Worm (Caenorhabditis elegans): Measurements from ENCODE around the gene age-1.

ce11 chrII:11537115-11537514, 10.3 kb upstream of the age-1 start:
- no peak for TF ChIP-seq tbx-7 (tag; optimal IDR thresholded peaks at IDR 0.05)
- TF ChIP-seq pat-9 (tag; optimal IDR thresholded peaks at IDR 0.05), result no peak
- TF ChIP-seq lin-11 (tag; optimal IDR thresholded peaks at IDR 0.05), result no peak
- TF ChIP-seq ama-1 (optimal IDR thresholded peaks at IDR 0.05), result no peak
- no peak for TF ChIP-seq pha-4 (tag; optimal IDR thresholded peaks at IDR 0.05)
- TF ChIP-seq unc-55 (GFP tag; optimal IDR thresholded peaks at IDR 0.05), result no peak
- TF ChIP-seq nhr-232 (tag; optimal IDR thresholded peaks at IDR 0.05), result no peak
- TF ChIP-seq eyg-1 (tag; optimal IDR thresholded peaks at IDR 0.05), result peak; percentile 60
- TF ChIP-seq elt-2 (tag; optimal IDR thresholded peaks at IDR 0.05), result no peak
- TF ChIP-seq ceh-31 (tag; optimal IDR thresholded peaks at IDR 0.05), result peak; percentile 66
- TF ChIP-seq ceh-30 (tag; optimal IDR thresholded peaks at IDR 0.05), result no peak
- no peak for TF ChIP-seq pqm-1 (tag; optimal IDR thresholded peaks at IDR 0.05)
- peak; percentile 45 for TF ChIP-seq nfya-1 (tag; optimal IDR thresholded peaks at IDR 0.05)
- TF ChIP-seq madf-2 (tag; optimal IDR thresholded peaks at IDR 0.05), result no peak

Data from whole organism, late embryonic.